Worm (Caenorhabditis elegans) whole organism, L4 larva: ENCODE measurements around the gene F08D12.3.

Source experiments
- F26F4.8 ChIP-seq: fragments of 200-800 bp; sonication (Bioruptor generic); conservative IDR thresholded peaks from 2 replicates; pipeline ENCODE4 v1.3.6; 2022; ENCODE audit warnings: missing genetic modification characterization, missing compliant biosample characterization
- Y48G9A.11 ChIP-seq: fragments of 200-800 bp; sonication (Bioruptor generic); IDR thresholded peaks from 2 replicates; pipeline ENCODE4 v1.3.6; 2022; ENCODE audit warnings: missing genetic modification reagents, missing genetic modification characterization, missing compliant biosample characterization
- aly-2 ChIP-seq: sonication (generic microtip); optimal IDR thresholded peaks from 2 replicates; lab custom pipeline; 2018; ENCODE audit warnings: missing biosample characterization, missing genetic modification characterization
- lin-13 ChIP-seq: fragments of 150-350 bp; optimal IDR thresholded peaks from 2 replicates; lab custom pipeline; 2014; ENCODE audit warnings: missing biosample characterization, missing genetic modification reagents, missing genetic modification characterization
- mxl-2 ChIP-seq: fragments of 200-800 bp; sonication (Bioruptor generic); conservative IDR thresholded peaks from 2 replicates; pipeline ENCODE4 v1.3.6; 2022; ENCODE audit warnings: missing genetic modification reagents, missing genetic modification characterization, missing compliant biosample characterization
- nhr-111 ChIP-seq: fragments of 200-800 bp; sonication (Bioruptor generic); optimal IDR thresholded peaks from 2 replicates; lab custom pipeline; 2018; ENCODE audit warnings: mild to moderate bottlenecking, missing genetic modification characterization, missing compliant biosample characterization
- nhr-25 ChIP-seq: sonication (generic microtip); optimal IDR thresholded peaks from 2 replicates; lab custom pipeline; 2017; ENCODE audit warnings: missing genetic modification characterization, mild to moderate bottlenecking, missing compliant biosample characterization, antibody characterized with exemption, moderate library complexity, borderline replicate concordance; ENCODE audit not compliant: insufficient read depth
- skn-1 ChIP-seq: fragments of 150-350 bp; optimal IDR thresholded peaks from 2 replicates; lab custom pipeline; 2014; ENCODE audit warnings: missing biosample characterization, missing genetic modification characterization

DNA sequence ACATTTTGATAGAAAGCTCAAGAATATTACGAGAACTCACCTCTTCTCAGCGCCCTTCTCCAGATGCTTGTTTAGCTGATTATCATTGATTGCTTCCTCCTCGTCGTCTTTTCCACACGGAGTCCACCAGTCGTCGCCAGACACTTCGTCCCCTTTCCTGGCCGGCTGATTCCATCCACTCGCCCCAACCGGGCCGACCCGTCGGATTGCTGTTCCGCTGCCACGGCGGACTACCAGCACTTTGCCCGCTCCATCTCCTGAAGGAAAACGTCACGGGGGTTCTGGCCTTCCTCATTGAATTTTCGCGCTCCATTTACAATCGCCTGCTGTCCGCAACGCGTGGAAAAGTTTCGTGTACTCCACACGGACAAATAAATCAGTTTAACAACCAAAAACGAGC is 4.0 kb downstream of the F08D12.3 start:
- TF ChIP-seq lin-13 (GFP tag; lab: Kevin White, UChicago) (no peak), nhr-25 (tag; lab: Kevin White, UChicago) (no peak), F26F4.8 (no peak), nhr-111 (GFP tag; lab: Kevin White, UChicago) (no peak), mxl-2 (no peak), aly-2 (no peak), Y48G9A.11 (GFP tag; lab: Robert Waterston, UW) (no peak), skn-1 (tag; lab: Kevin White, UChicago) (no peak)
